Worm (Caenorhabditis elegans): ENCODE data around the gene F11C1.7.

DNA sequence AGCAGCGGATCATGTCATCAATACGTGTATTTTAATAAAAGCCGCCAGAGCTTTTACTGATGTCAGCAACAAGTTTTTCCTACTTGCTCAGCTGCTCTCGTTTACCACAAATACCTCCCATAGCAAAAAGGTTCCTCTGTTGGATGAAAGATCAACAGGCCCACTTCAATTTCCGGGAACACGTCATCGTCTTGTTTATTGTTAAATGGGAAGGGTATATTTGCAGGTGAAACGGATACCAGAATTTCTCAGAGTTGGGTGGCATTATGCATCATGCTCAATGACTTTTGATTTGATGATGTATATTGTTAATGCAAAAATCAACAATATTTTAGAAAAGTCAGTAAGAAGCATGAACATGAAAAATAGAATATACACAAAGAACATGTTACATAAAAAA, 38.0 kb upstream of the F11C1.7 start:
- no peak for TF ChIP-seq ceh-18 (tag; optimal IDR thresholded peaks at IDR 0.05)
- no peak for TF ChIP-seq ama-1 (optimal IDR thresholded peaks at IDR 0.05)
- TF ChIP-seq dve-1 (tag; optimal IDR thresholded peaks at IDR 0.05): no peak
- no peak for TF ChIP-seq unc-55 (GFP tag; optimal IDR thresholded peaks at IDR 0.05)
- no peak for TF ChIP-seq sox-4 (tag; optimal IDR thresholded peaks at IDR 0.05)
- no peak for TF ChIP-seq unc-86 (tag; optimal IDR thresholded peaks at IDR 0.05)
- no peak for TF ChIP-seq pag-3 (tag; optimal IDR thresholded peaks at IDR 0.05; ENCODE audit: borderline replicate concordance)
- no peak for TF ChIP-seq fkh-10 (GFP tag; optimal IDR thresholded peaks at IDR 0.05)
- TF ChIP-seq elt-2 (tag; optimal IDR thresholded peaks at IDR 0.05): no peak
- TF ChIP-seq tbx-2 (tag; optimal IDR thresholded peaks at IDR 0.05): no peak

Measured in whole organism, late embryonic.